Fruit fly (Drosophila melanogaster) whole organism, embryonic: ENCODE data around the gene RpL36.

ENCODE experiments used
- B-H1 ChIP-seq: fragments of 200-800 bp; sonication (Bioruptor generic); IDR thresholded peaks from 3 replicates; pipeline ENCODE4 v1.3.6; 2022; ENCODE audit warnings: missing biosample characterization, missing genetic modification characterization
- BEAF-32 ChIP-seq: fragments of 200-800 bp; sonication (Bioruptor generic); optimal IDR thresholded peaks from 3 replicates; lab custom pipeline; 2017; ENCODE audit warnings: missing biosample characterization, missing genetic modification characterization, mild to moderate bottlenecking, moderate library complexity, missing genetic modification reagents
- CG10462 ChIP-seq: fragments of 200-800 bp; sonication (Bioruptor generic); optimal IDR thresholded peaks from 2 replicates; lab custom pipeline; 2016; ENCODE audit warnings: missing biosample characterization, missing genetic modification characterization
- CG11093 ChIP-seq: fragments of 200-800 bp; sonication (Bioruptor generic); IDR thresholded peaks from 3 replicates; pipeline ENCODE4 v1.3.6; 2022; ENCODE audit warnings: missing biosample characterization, missing genetic modification characterization
- CG12104 ChIP-seq: fragments of 200-800 bp; sonication (Bioruptor generic); optimal IDR thresholded peaks from 3 replicates; lab custom pipeline; 2016; ENCODE audit warnings: missing biosample characterization, missing genetic modification characterization
- CG13123 ChIP-seq: fragments of 200-800 bp; sonication (Bioruptor generic); optimal IDR thresholded peaks from 2 replicates; lab custom pipeline; 2016; ENCODE audit warnings: missing biosample characterization, missing genetic modification characterization
- CG13894 ChIP-seq: fragments of 200-800 bp; sonication (Bioruptor generic); optimal IDR thresholded peaks from 3 replicates; lab custom pipeline; 2018; ENCODE audit warnings: missing biosample characterization, mild to moderate bottlenecking, missing genetic modification characterization, moderate library complexity
- CG15514 ChIP-seq: fragments of 200-800 bp; sonication (Bioruptor generic); optimal IDR thresholded peaks from 3 replicates; lab custom pipeline; 2017; ENCODE audit warnings: missing biosample characterization, missing genetic modification characterization, mild to moderate bottlenecking, moderate library complexity, missing genetic modification reagents
- CG1832 ChIP-seq: fragments of 200-800 bp; sonication (Bioruptor generic); optimal IDR thresholded peaks from 2 replicates; lab custom pipeline; 2017; ENCODE audit warnings: missing biosample characterization, mild to moderate bottlenecking, missing genetic modification characterization, inconsistent platforms
- CG2199 ChIP-seq: fragments of 200-800 bp; sonication (Bioruptor generic); IDR thresholded peaks from 3 replicates; pipeline ENCODE4 v1.3.6; 2022; ENCODE audit warnings: missing biosample characterization, missing genetic modification characterization
- CG2875 ChIP-seq: fragments of 200-800 bp; sonication (Bioruptor generic); optimal IDR thresholded peaks from 2 replicates; lab custom pipeline; 2017; ENCODE audit warnings: missing biosample characterization, mild to moderate bottlenecking, missing genetic modification characterization, missing genetic modification reagents
- CG34422 ChIP-seq: fragments of 200-800 bp; sonication (Bioruptor generic); IDR thresholded peaks from 3 replicates; pipeline ENCODE4 v1.3.6; 2022; ENCODE audit warnings: missing biosample characterization, missing genetic modification characterization
- CG4328 ChIP-seq: fragments of 200-800 bp; sonication (Bioruptor generic); optimal IDR thresholded peaks from 3 replicates; lab custom pipeline; 2017; ENCODE audit warnings: missing biosample characterization, missing genetic modification reagents, missing genetic modification characterization
- CG4617 ChIP-seq: fragments of 200-800 bp; sonication (Bioruptor generic); optimal IDR thresholded peaks from 3 replicates; lab custom pipeline; 2016; ENCODE audit warnings: missing biosample characterization, missing genetic modification characterization, borderline replicate concordance
- CG5953 ChIP-seq: fragments of 200-800 bp; sonication (Bioruptor generic); IDR thresholded peaks from 2 replicates; pipeline ENCODE4 v1.3.6; 2022; ENCODE audit warnings: missing biosample characterization, missing genetic modification characterization
- CG6654 ChIP-seq: fragments of 200-800 bp; sonication (Bioruptor generic); optimal IDR thresholded peaks from 2 replicates; lab custom pipeline; 2017; ENCODE audit warnings: missing biosample characterization, mild to moderate bottlenecking, missing genetic modification characterization
- CG8281 ChIP-seq: fragments of 200-800 bp; sonication (Bioruptor generic); optimal IDR thresholded peaks from 2 replicates; lab custom pipeline; 2018; ENCODE audit warnings: missing biosample characterization, mild to moderate bottlenecking, missing genetic modification characterization, moderate library complexity
- CG8290 ChIP-seq, 3 experiments: fragments of 200-800 bp; sonication (Bioruptor generic); optimal IDR thresholded peaks; 2 replicates each; lab custom pipeline; 2016 to 2019; ENCODE audit warnings: missing biosample characterization in 3 of 3, missing genetic modification characterization in 3 of 3, mild to moderate bottlenecking in 2 of 3, moderate library complexity in 1 of 3
- CG8944 ChIP-seq: fragments of 200-800 bp; sonication (Bioruptor generic); optimal IDR thresholded peaks from 3 replicates; lab custom pipeline; 2016; ENCODE audit warnings: missing biosample characterization, missing genetic modification characterization
- CG9727 ChIP-seq: fragments of 200-800 bp; sonication (Bioruptor generic); optimal IDR thresholded peaks from 3 replicates; lab custom pipeline; 2017; ENCODE audit warnings: missing biosample characterization, mild to moderate bottlenecking, missing genetic modification characterization
- Deaf1 ChIP-seq: fragments of 200-800 bp; optimal IDR thresholded peaks from 3 replicates; lab custom pipeline; 2019; ENCODE audit warnings: missing biosample characterization, mild to moderate bottlenecking, missing genetic modification characterization, moderate library complexity
- Drgx ChIP-seq: fragments of 200-800 bp; sonication (Bioruptor generic); IDR thresholded peaks from 2 replicates; pipeline ENCODE4 v1.3.6; 2022; ENCODE audit warnings: missing biosample characterization, missing genetic modification characterization
- Elba2 ChIP-seq: fragments of 200-800 bp; sonication (Bioruptor generic); optimal IDR thresholded peaks from 3 replicates; lab custom pipeline; 2016; ENCODE audit warnings: missing biosample characterization, missing genetic modification characterization
- Ets65A ChIP-seq: fragments of 200-800 bp; sonication (Bioruptor generic); peaks from one replicate; lab custom pipeline; 2016; ENCODE audit warnings: missing biosample characterization, missing genetic modification characterization
- Fer3 ChIP-seq: fragments of 200-800 bp; sonication (Bioruptor generic); optimal IDR thresholded peaks from 2 replicates; lab custom pipeline; 2018; ENCODE audit warnings: missing biosample characterization, mild to moderate bottlenecking, missing genetic modification characterization, moderate library complexity
- H2.0 ChIP-seq: fragments of 200-800 bp; sonication (Bioruptor generic); IDR thresholded peaks from 2 replicates; pipeline ENCODE4 v1.3.6; 2022; ENCODE audit warnings: missing biosample characterization, missing genetic modification characterization
- Hmx ChIP-seq: fragments of 200-800 bp; sonication (Bioruptor generic); optimal IDR thresholded peaks from 2 replicates; lab custom pipeline; 2016; ENCODE audit warnings: missing biosample characterization, missing genetic modification characterization
- Sox100B ChIP-seq: fragments of 200-800 bp; sonication (Bioruptor generic); optimal IDR thresholded peaks from 3 replicates; lab custom pipeline; 2018; ENCODE audit warnings: missing biosample characterization, mild to moderate bottlenecking, missing genetic modification characterization
- Tbp ChIP-seq: fragments of >200 bp; optimal IDR thresholded peaks from 2 replicates; lab custom pipeline; 2018; ENCODE audit warnings: missing biosample characterization, missing genetic modification characterization
- chm ChIP-seq: fragments of 200-800 bp; sonication (Bioruptor generic); IDR thresholded peaks from 2 replicates; pipeline ENCODE4 v1.3.6; 2022; ENCODE audit warnings: missing biosample characterization, missing genetic modification characterization
- chn ChIP-seq: fragments of 200-800 bp; sonication (Bioruptor generic); optimal IDR thresholded peaks from 2 replicates; lab custom pipeline; 2016; ENCODE audit warnings: missing biosample characterization, missing genetic modification characterization
- crp ChIP-seq, 2 experiments: fragments of 200-800 bp; sonication (Bioruptor generic); optimal IDR thresholded peaks; 2 replicates in 1 of 2; 3 replicates in 1 of 2; lab custom pipeline; 2017; ENCODE audit warnings: missing biosample characterization in 2 of 2, missing genetic modification characterization in 2 of 2, mild to moderate bottlenecking in 1 of 2, moderate library complexity in 1 of 2
- dm ChIP-seq: fragments of 200-800 bp; sonication (Bioruptor generic); optimal IDR thresholded peaks from 3 replicates; lab custom pipeline; 2016; ENCODE audit warnings: missing biosample characterization, missing genetic modification characterization
- emc ChIP-seq: fragments of 200-800 bp; sonication (Bioruptor generic); optimal IDR thresholded peaks from 2 replicates; lab custom pipeline; 2016; ENCODE audit warnings: missing biosample characterization, missing genetic modification characterization
- fd102C ChIP-seq: fragments of 200-800 bp; sonication (Bioruptor generic); optimal IDR thresholded peaks from 2 replicates; lab custom pipeline; 2018; ENCODE audit warnings: missing biosample characterization, mild to moderate bottlenecking, missing genetic modification characterization, moderate library complexity
- fd64A ChIP-seq: fragments of 200-800 bp; sonication (Bioruptor generic); optimal IDR thresholded peaks from 3 replicates; lab custom pipeline; 2018; ENCODE audit warnings: missing biosample characterization, mild to moderate bottlenecking, missing genetic modification characterization
- gcm2 ChIP-seq: fragments of 200-800 bp; sonication (Bioruptor generic); optimal IDR thresholded peaks from 2 replicates; lab custom pipeline; 2016; ENCODE audit warnings: missing biosample characterization, missing genetic modification characterization
- gfzf ChIP-seq: fragments of 200-800 bp; sonication (Bioruptor generic); optimal IDR thresholded peaks from 2 replicates; lab custom pipeline; 2016; ENCODE audit warnings: missing biosample characterization, mild to moderate bottlenecking, missing genetic modification characterization, moderate library complexity
- kay ChIP-seq: fragments of 200-800 bp; sonication (Bioruptor generic); optimal IDR thresholded peaks from 2 replicates; lab custom pipeline; 2016; ENCODE audit warnings: missing biosample characterization, missing genetic modification characterization
- pros ChIP-seq: fragments of 200-800 bp; sonication (Bioruptor generic); optimal IDR thresholded peaks from 3 replicates; lab custom pipeline; 2019; ENCODE audit warnings: missing biosample characterization, mild to moderate bottlenecking, missing genetic modification characterization, moderate library complexity
- scrt ChIP-seq: fragments of 200-800 bp; sonication (Bioruptor generic); optimal IDR thresholded peaks from 2 replicates; lab custom pipeline; 2018; ENCODE audit warnings: missing biosample characterization, mild to moderate bottlenecking, missing genetic modification characterization, moderate library complexity
- shn ChIP-seq: fragments of 200-800 bp; sonication (Bioruptor generic); optimal IDR thresholded peaks from 3 replicates; lab custom pipeline; 2016; ENCODE audit warnings: missing biosample characterization, missing genetic modification characterization
- slbo ChIP-seq: fragments of 200-800 bp; sonication (Bioruptor generic); IDR thresholded peaks from 2 replicates; pipeline ENCODE4 v1.3.6; 2022; ENCODE audit warnings: missing biosample characterization, missing genetic modification characterization
- so ChIP-seq: fragments of 200-800 bp; sonication (Bioruptor generic); IDR thresholded peaks from 3 replicates; pipeline ENCODE4 v1.3.6; 2022; ENCODE audit warnings: missing biosample characterization, missing genetic modification characterization
- sqz ChIP-seq: fragments of 200-800 bp; sonication (Bioruptor generic); optimal IDR thresholded peaks from 3 replicates; lab custom pipeline; 2018; ENCODE audit warnings: missing biosample characterization, mild to moderate bottlenecking, missing genetic modification characterization
- tna ChIP-seq: fragments of 200-800 bp; sonication (Bioruptor generic); IDR thresholded peaks from 2 replicates; pipeline ENCODE4 v1.3.6; 2022; ENCODE audit warnings: missing biosample characterization, missing genetic modification characterization; ENCODE audit not compliant: partially characterized antibody
- z ChIP-seq: fragments of 200-800 bp; sonication (Bioruptor generic); IDR thresholded peaks from 3 replicates; pipeline ENCODE4 v1.3.6; 2022; ENCODE audit warnings: missing biosample characterization, missing genetic modification characterization
- zfh1 ChIP-seq: fragments of 200-800 bp; sonication (Bioruptor generic); IDR thresholded peaks from 3 replicates; pipeline ENCODE4 v1.3.6; 2022; ENCODE audit warnings: missing biosample characterization, missing genetic modification characterization

RpL36 gene

DNA sequence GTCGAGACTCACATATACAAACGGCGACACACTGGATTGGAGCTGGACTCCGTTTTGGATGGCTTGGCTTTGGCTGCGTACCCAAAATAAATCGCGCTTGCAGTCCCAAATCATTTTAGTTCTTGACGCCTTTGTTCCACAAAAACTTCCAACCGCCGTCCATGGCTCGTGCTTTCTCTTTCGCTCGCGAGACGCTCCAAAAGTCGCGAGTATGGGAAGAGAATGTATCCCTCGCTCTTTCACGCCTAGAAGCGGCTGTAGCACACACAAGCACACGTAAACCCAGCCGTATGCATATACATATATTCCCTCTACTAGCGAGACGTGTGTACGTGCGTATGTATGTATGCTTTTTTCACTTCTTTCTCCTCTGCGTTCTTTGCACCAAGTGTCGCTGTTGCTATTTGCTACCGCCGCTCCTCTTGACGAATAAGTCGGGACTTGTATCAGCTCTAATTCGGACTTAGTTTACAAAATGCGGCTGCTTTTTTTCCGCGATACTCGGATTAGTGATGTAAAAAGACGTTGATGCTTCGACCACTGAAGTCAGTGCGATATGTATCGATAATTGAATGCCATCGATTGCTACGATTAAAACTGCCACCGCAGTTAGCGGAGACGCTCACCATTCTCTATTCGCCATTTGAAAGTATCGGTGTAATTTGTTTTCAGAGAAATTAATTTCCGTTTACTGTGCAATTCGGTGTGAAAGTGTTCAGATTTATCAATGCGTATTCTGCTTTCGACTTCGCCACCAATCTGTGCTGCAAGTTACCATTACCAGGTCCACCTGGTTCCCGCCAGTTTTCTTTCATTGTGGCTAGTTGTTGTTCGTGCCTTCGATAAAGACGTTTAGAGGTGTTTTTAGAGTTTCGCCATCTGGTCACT, 26.5 kb upstream of the RpL36 start, which contains the start of the genes Hmt4-20 and SkpA (continued):
- TF ChIP-seq chm (GFP tag; lab: Robert Waterston, UW) (no peak), CG6654 (GFP tag; lab: Kevin White, UChicago) (no peak), tna (GFP tag; lab: Robert Waterston, UW) (peak; percentile 85), CG2199 (GFP tag; lab: Robert Waterston, UW) (no peak), fd102C (GFP tag; lab: Kevin White, UChicago) (no peak), CG8281 (tag; lab: Kevin White, UChicago) (no peak), CG4617 (GFP tag; lab: Kevin White, UChicago) (peak; percentile 89), CG12104 (GFP tag; lab: Kevin White, UChicago) (no peak), Hmx (GFP tag; lab: Kevin White, UChicago) (no peak), chn (GFP tag; lab: Kevin White, UChicago) (no peak), shn (GFP tag; lab: Kevin White, UChicago) (no peak), Fer3 (tag; lab: Kevin White, UChicago) (no peak), so (GFP tag; lab: Robert Waterston, UW) (no peak), Tbp (no peak), gfzf (GFP tag; lab: Kevin White, UChicago) (peak; percentile 93), sqz (GFP tag; lab: Kevin White, UChicago) (no peak), CG13894 (no peak), Drgx (GFP tag; lab: Robert Waterston, UW) (no peak)
- TF ChIP-seq, all 482 proteins: peak for 117

DNA sequence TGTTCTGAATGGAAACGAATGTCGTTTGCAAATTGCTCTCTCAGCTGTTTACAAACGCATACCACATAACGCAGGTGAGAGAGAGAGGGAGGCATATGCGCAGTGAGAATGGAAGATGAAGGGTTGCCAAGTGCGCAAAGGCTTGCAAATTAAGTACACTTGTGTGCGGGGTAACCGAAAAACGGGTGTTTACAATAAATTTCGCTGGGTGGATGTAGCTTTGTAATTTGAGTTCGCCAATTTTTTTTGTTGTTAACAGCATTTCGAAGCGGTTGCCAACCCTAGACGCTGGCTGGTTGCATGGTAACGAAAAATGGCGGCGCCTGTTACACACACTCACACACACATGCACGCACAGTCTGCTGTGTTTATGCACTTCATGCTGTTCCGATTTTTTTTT, 25.7 kb upstream of the RpL36 start:
- TF ChIP-seq CG13123 (peak; percentile 87), scrt (GFP tag; lab: Kevin White, UChicago) (peak; percentile 92), Sox100B (no peak), CG9727 (peak; percentile 95), Elba2 (GFP tag; lab: Kevin White, UChicago) (peak; percentile 23), CG34422 (GFP tag; lab: Robert Waterston, UW) (peak; percentile 98), B-H1 (peak; percentile 95), CG11093 (GFP tag; lab: Robert Waterston, UW) (peak; percentile 94), CG15514 (GFP tag; lab: Kevin White, UChicago) (peak; percentile 91), z (GFP tag; lab: Robert Waterston, UW) (0 out of 3 replicates have a peak, but pooled peaks have one; percentile 53), CG10462 (GFP tag; lab: Kevin White, UChicago) (peak; percentile 89), zfh1 (GFP tag; lab: Robert Waterston, UW) (peak; percentile 98), pros (GFP tag; lab: Kevin White, UChicago) (peak; percentile 55), kay (GFP tag; lab: Kevin White, UChicago) (peak; percentile 75), BEAF-32 (GFP tag; lab: Kevin White, UChicago) (peak; percentile 8), CG8290 (GFP tag; optimal IDR thresholded peaks at IDR 0.05; lab: Kevin White, UChicago) (peak; percentile 90), CG8290 (tag; optimal IDR thresholded peaks at IDR 0.05; lab: Kevin White, UChicago) (peak; percentile 87 to 99), slbo (GFP tag; lab: Robert Waterston, UW) (peak; percentile 96), CG8944 (peak; percentile 93), fd64A (peak; percentile 95), CG5953 (GFP tag; lab: Robert Waterston, UW) (peak; percentile 97), CG4328 (GFP tag; lab: Kevin White, UChicago) (peak; percentile 93), CG2875 (peak; percentile 96), gcm2 (peak; percentile 96), H2.0 (GFP tag; lab: Robert Waterston, UW) (peak; percentile 96), Ets65A (GFP tag; lab: Kevin White, UChicago) (peak; percentile 99), CG1832 (GFP tag; lab: Kevin White, UChicago) (no peak), dm (GFP tag; lab: Kevin White, UChicago) (peak; percentile 85), crp (GFP tag; optimal IDR thresholded peaks at IDR 0.05; lab: Kevin White, UChicago) (peak in 1 of 2 experiments; percentile 71), Deaf1 (tag; lab: Kevin White, UChicago) (peak; percentile 66), emc (GFP tag; lab: Kevin White, UChicago) (peak; percentile 87)
